Fruit fly (Drosophila melanogaster): Measurements from ENCODE around the gene CG10949.

Gene CG10949

DNA sequence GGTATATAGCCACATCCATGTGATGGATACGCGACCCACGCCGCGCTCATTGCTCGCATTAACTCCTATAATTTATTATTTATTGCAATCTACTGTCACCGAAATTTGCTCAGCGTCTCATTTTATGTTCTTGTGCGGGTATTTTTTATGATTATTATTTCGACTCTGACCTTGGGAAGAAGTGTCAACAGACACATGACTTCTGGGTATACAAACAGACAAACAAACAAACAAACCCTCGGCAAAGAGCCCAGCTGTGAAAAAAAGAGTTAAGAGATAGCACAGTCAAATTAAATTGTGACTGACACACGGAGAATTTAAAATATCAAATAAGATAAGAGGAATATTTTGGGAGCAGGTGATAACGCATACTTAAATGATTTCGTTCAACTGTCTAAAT lies 26.7 kb downstream of the CG10949 start (continued):
- TF ChIP-seq CG10565 (GFP tag; optimal IDR thresholded peaks at IDR 0.05) (no peak), CG17912 (GFP tag; optimal IDR thresholded peaks at IDR 0.05) (no peak), CG9437 (GFP tag; optimal IDR thresholded peaks at IDR 0.05) (no peak), gt (GFP tag; IDR thresholded peaks at IDR 0.05) (no peak), BtbVII (GFP tag; optimal IDR thresholded peaks at IDR 0.05) (peak; percentile 42), ase (GFP tag; IDR thresholded peaks at IDR 0.05) (no peak), CG18011 (GFP tag; optimal IDR thresholded peaks at IDR 0.05) (no peak), org-1 (GFP tag; optimal IDR thresholded peaks at IDR 0.05) (no peak), CG13123 (GFP tag; optimal IDR thresholded peaks at IDR 0.05) (no peak), dpn (GFP tag; optimal IDR thresholded peaks at IDR 0.05) (no peak), Jarid2 (GFP tag; optimal IDR thresholded peaks at IDR 0.05) (no peak), Six4 (GFP tag; optimal IDR thresholded peaks at IDR 0.05) (no peak), esg (GFP tag; conservative IDR thresholded peaks at IDR 0.05) (no peak), CG1832 (GFP tag; optimal IDR thresholded peaks at IDR 0.05) (no peak), Ptx1 (GFP tag; IDR thresholded peaks at IDR 0.05) (no peak), shn (GFP tag; optimal IDR thresholded peaks at IDR 0.05) (no peak), Spps (tag; optimal IDR thresholded peaks at IDR 0.05) (no peak), ci (GFP tag; IDR thresholded peaks at IDR 0.05) (no peak), GATAe (GFP tag; conservative IDR thresholded peaks at IDR 0.05) (no peak), HmgD (GFP tag; optimal IDR thresholded peaks at IDR 0.05) (no peak), CG7928 (GFP tag; optimal IDR thresholded peaks at IDR 0.05) (no peak), B-H2 (GFP tag; optimal IDR thresholded peaks at IDR 0.05) (peak; percentile 11), Scr (GFP tag; IDR thresholded peaks at IDR 0.05; ENCODE audit: partially characterized antibody) (no peak), stwl (tag; optimal IDR thresholded peaks at IDR 0.05) (no peak), dmrt99B (tag; optimal IDR thresholded peaks at IDR 0.05) (no peak), NC2α (GFP tag; optimal IDR thresholded peaks at IDR 0.05) (no peak), CG32772 (GFP tag; IDR thresholded peaks at IDR 0.05) (no peak), tx (GFP tag; optimal IDR thresholded peaks at IDR 0.05) (no peak), E2f1 (GFP tag; IDR thresholded peaks at IDR 0.05) (no peak), fru (optimal IDR thresholded peaks at IDR 0.05) (no peak), Opbp (GFP tag; IDR thresholded peaks at IDR 0.05; ENCODE audit: partially characterized antibody) (no peak), jing (GFP tag; optimal IDR thresholded peaks at IDR 0.05) (no peak), Dip2 (GFP tag; IDR thresholded peaks at IDR 0.05) (no peak), CG6654 (GFP tag; optimal IDR thresholded peaks at IDR 0.05) (no peak), Doc3 (GFP tag; IDR thresholded peaks at IDR 0.05; ENCODE audit: partially characterized antibody) (no peak), sc (optimal IDR thresholded peaks at IDR 0.05) (no peak), sc (GFP tag; optimal IDR thresholded peaks at IDR 0.05) (no peak), nmo (GFP tag; optimal IDR thresholded peaks at IDR 0.05) (no peak), al (GFP tag; IDR thresholded peaks at IDR 0.05) (no peak), CG6683 (GFP tag; optimal IDR thresholded peaks at IDR 0.05) (no peak), CG2199 (GFP tag; IDR thresholded peaks at IDR 0.05) (no peak), caup (GFP tag; optimal IDR thresholded peaks at IDR 0.05; ENCODE audit: severe bottlenecking) (peak; percentile 25), Atf3 (GFP tag; optimal IDR thresholded peaks at IDR 0.05) (no peak), her (GFP tag; optimal IDR thresholded peaks at IDR 0.05) (no peak), CG3995 (GFP tag; optimal IDR thresholded peaks at IDR 0.05) (no peak), D19A (tag; optimal IDR thresholded peaks at IDR 0.05) (no peak), CG13894 (tag; optimal IDR thresholded peaks at IDR 0.05) (peak; percentile 23), CG42726 (GFP tag; IDR thresholded peaks at IDR 0.05; ENCODE audit: partially characterized antibody) (no peak), jigr1 (GFP tag; IDR thresholded peaks at IDR 0.05) (no peak), hkb (optimal IDR thresholded peaks at IDR 0.05) (no peak), hkb (GFP tag; IDR thresholded peaks at IDR 0.05) (peak; percentile 54), CG12942 (GFP tag; optimal IDR thresholded peaks at IDR 0.05) (no peak), Dp (GFP tag; optimal IDR thresholded peaks at IDR 0.05) (no peak)
